Worm (Caenorhabditis elegans) whole organism, L1 larva: ENCODE measurements around the gene gldi-5.

Experiments
- F16B12.6 ChIP-seq: fragments of 150-350 bp; optimal IDR thresholded peaks from 2 replicates; lab custom pipeline; 2014; ENCODE audit warnings: missing biosample characterization, missing genetic modification characterization
- Y116A8C.19 ChIP-seq: sonication (generic microtip); optimal IDR thresholded peaks from 2 replicates; lab custom pipeline; 2016; ENCODE audit warnings: missing compliant biosample characterization, missing genetic modification characterization, borderline replicate concordance
- ama-1 ChIP-seq: fragments of 150-350 bp; optimal IDR thresholded peaks from 2 replicates; lab custom pipeline; 2014
- blmp-1 ChIP-seq: fragments of 150-350 bp; optimal IDR thresholded peaks from 2 replicates; lab custom pipeline; 2014; ENCODE audit warnings: missing biosample characterization, missing genetic modification characterization
- ceh-8 ChIP-seq: fragments of 200-800 bp; sonication (Bioruptor generic); optimal IDR thresholded peaks from 2 replicates; lab custom pipeline; 2018; ENCODE audit warnings: mild to moderate bottlenecking, missing genetic modification characterization, moderate library complexity, missing compliant biosample characterization
- dpl-1 ChIP-seq, 3 experiments: fragments of 150-350 bp in 2 of 3; sonication (generic microtip) in 1 of 3; optimal IDR thresholded peaks; 2 replicates each; lab custom pipeline; 2014 to 2017; ENCODE audit warnings: missing biosample characterization in 3 of 3, missing genetic modification characterization in 3 of 3, missing genetic modification reagents in 3 of 3
- dsc-1 ChIP-seq: sonication (generic microtip); optimal IDR thresholded peaks from 2 replicates; lab custom pipeline; 2016; ENCODE audit warnings: mild to moderate bottlenecking, missing genetic modification characterization, missing compliant biosample characterization
- efl-1 ChIP-seq, 4 experiments: fragments of 150-350 bp; optimal IDR thresholded peaks in 3 of 4; peaks in 1 of 4; 1 replicate in 1 of 4; 2 replicates in 3 of 4; lab custom pipeline; 2014; ENCODE audit warnings: missing biosample characterization in 2 of 4, missing genetic modification characterization in 2 of 4, missing genetic modification reagents in 2 of 4
- efl-3 ChIP-seq: fragments of 200-800 bp; sonication (Bioruptor generic); optimal IDR thresholded peaks from 2 replicates; lab custom pipeline; 2018; ENCODE audit warnings: mild to moderate bottlenecking, missing genetic modification characterization, missing compliant biosample characterization
- egl-13 ChIP-seq: sonication (generic microtip); optimal IDR thresholded peaks from 2 replicates; lab custom pipeline; 2016; ENCODE audit warnings: missing genotype, missing genetic modification reagents, missing genetic modification characterization, missing compliant biosample characterization
- elt-2 ChIP-seq: sonication (generic microtip); optimal IDR thresholded peaks from 2 replicates; lab custom pipeline; 2016; ENCODE audit warnings: missing genetic modification characterization, mild to moderate bottlenecking, inconsistent platforms, missing compliant biosample characterization, missing genetic modification reagents
- elt-3 ChIP-seq, 6 experiments: fragments of 150-350 bp in 1 of 6; sonication (generic microtip); optimal IDR thresholded peaks; 2 replicates each; lab custom pipeline; 2017 to 2018; ENCODE audit warnings: missing biosample characterization in 6 of 6, missing genetic modification characterization in 6 of 6, inconsistent platforms in 1 of 6
- ets-5 ChIP-seq: fragments of 200-800 bp; sonication (Bioruptor generic); IDR thresholded peaks from 2 replicates; pipeline ENCODE4 v1.3.6; 2022; ENCODE audit warnings: missing genetic modification characterization, missing compliant biosample characterization
- fkh-4 ChIP-seq: sonication (generic microtip); optimal IDR thresholded peaks from 2 replicates; lab custom pipeline; 2016; ENCODE audit warnings: missing compliant biosample characterization, missing genetic modification characterization, borderline replicate concordance
- fkh-8 ChIP-seq: sonication (generic microtip); optimal IDR thresholded peaks from 2 replicates; lab custom pipeline; 2016; ENCODE audit warnings: mild to moderate bottlenecking, missing genetic modification characterization, missing compliant biosample characterization
- fos-1 ChIP-seq: fragments of 150-350 bp; optimal IDR thresholded peaks from 2 replicates; lab custom pipeline; 2014; ENCODE audit warnings: missing biosample characterization, missing genetic modification characterization
- hlh-17 ChIP-seq: fragments of 200-800 bp; sonication (Bioruptor generic); optimal IDR thresholded peaks from 2 replicates; lab custom pipeline; 2018; ENCODE audit warnings: missing genetic modification characterization, mild to moderate bottlenecking, missing compliant biosample characterization, moderate library complexity, borderline replicate concordance
- hlh-4 ChIP-seq: sonication (generic microtip); optimal IDR thresholded peaks from 2 replicates; lab custom pipeline; 2016; ENCODE audit warnings: mild to moderate bottlenecking, missing genetic modification characterization, missing compliant biosample characterization
- irx-1 ChIP-seq: sonication (generic microtip); optimal IDR thresholded peaks from 2 replicates; lab custom pipeline; 2016; ENCODE audit warnings: missing genetic modification characterization, missing compliant biosample characterization
- isw-1 ChIP-seq: fragments of 200-800 bp; sonication (Bioruptor generic); IDR thresholded peaks from 2 replicates; pipeline ENCODE4 v1.3.6; 2022; ENCODE audit warnings: missing genetic modification characterization, missing compliant biosample characterization
- lin-35 ChIP-seq, 2 experiments: fragments of 150-350 bp; optimal IDR thresholded peaks; 2 replicates each; lab custom pipeline; 2014; ENCODE audit warnings: missing biosample characterization in 2 of 2, missing genetic modification characterization in 2 of 2, missing genetic modification reagents in 2 of 2
- lir-3 ChIP-seq: sonication (generic microtip); optimal IDR thresholded peaks from 2 replicates; lab custom pipeline; 2016; ENCODE audit warnings: mild to moderate bottlenecking, missing genetic modification characterization, moderate library complexity, missing compliant biosample characterization; ENCODE audit not compliant: poor library complexity
- mef-2 ChIP-seq: fragments of 150-350 bp; optimal IDR thresholded peaks from 2 replicates; lab custom pipeline; 2014; ENCODE audit warnings: missing biosample characterization, missing genetic modification characterization
- nhr-12 ChIP-seq: sonication (generic microtip); optimal IDR thresholded peaks from 2 replicates; lab custom pipeline; 2017; ENCODE audit warnings: missing biosample characterization, missing genetic modification characterization
- nhr-28 ChIP-seq: fragments of 150-350 bp; optimal IDR thresholded peaks from 2 replicates; lab custom pipeline; 2014; ENCODE audit warnings: missing biosample characterization, missing genetic modification characterization
- nhr-84 ChIP-seq: sonication (generic microtip); optimal IDR thresholded peaks from 2 replicates; lab custom pipeline; 2017; ENCODE audit warnings: missing biosample characterization, missing genetic modification characterization
- nhr-85 ChIP-seq: sonication (generic microtip); peaks from one replicate; lab custom pipeline; 2016; ENCODE audit warnings: missing genetic modification characterization, inconsistent platforms, missing compliant biosample characterization
- pax-3 ChIP-seq: fragments of 200-800 bp; sonication (Bioruptor generic); optimal IDR thresholded peaks from 2 replicates; lab custom pipeline; 2018; ENCODE audit warnings: mild to moderate bottlenecking, missing genetic modification characterization, moderate library complexity, missing compliant biosample characterization
- rnt-1 ChIP-seq: sonication (generic microtip); optimal IDR thresholded peaks from 2 replicates; lab custom pipeline; 2016; ENCODE audit warnings: mild to moderate bottlenecking, missing genetic modification characterization, moderate library complexity, missing compliant biosample characterization
- snpc-4 ChIP-seq: fragments of 150-350 bp; optimal IDR thresholded peaks from 2 replicates; lab custom pipeline; 2014; ENCODE audit warnings: missing biosample characterization, missing genetic modification characterization
- sup-37 ChIP-seq: fragments of 200-800 bp; sonication (Bioruptor generic); optimal IDR thresholded peaks from 2 replicates; lab custom pipeline; 2018; ENCODE audit warnings: mild to moderate bottlenecking, missing genetic modification characterization, missing compliant biosample characterization
- unc-130 ChIP-seq: fragments of 150-350 bp; optimal IDR thresholded peaks from 2 replicates; lab custom pipeline; 2017; ENCODE audit warnings: missing biosample characterization, missing genetic modification characterization, inconsistent platforms
- xbp-1 ChIP-seq: sonication (generic microtip); optimal IDR thresholded peaks from 2 replicates; lab custom pipeline; 2016; ENCODE audit warnings: missing genetic modification characterization, missing compliant biosample characterization

gldi-5 gene

DNA sequence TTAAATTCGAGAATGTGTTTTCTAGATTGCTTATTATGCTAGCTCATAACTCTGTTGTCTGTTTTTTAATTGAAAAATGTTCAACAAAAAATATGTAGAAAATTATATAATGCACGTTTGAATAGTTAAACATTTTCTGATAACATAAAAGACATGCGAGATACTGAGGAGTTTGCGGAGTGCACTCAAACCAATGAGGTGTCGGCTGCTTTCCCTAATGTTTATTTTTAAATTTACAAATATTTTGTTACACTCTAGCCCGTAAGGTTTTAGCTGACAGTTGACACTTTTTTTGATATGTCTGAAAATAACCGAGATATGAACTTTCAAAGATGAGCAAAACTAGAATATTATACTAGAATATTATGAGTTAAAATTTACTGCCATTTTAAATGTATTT lies 38.3 kb upstream of the gldi-5 start:
- TF ChIP-seq snpc-4 (tag; lab: Kevin White, UChicago) (peak; percentile 0), ets-5 (no peak)

DNA sequence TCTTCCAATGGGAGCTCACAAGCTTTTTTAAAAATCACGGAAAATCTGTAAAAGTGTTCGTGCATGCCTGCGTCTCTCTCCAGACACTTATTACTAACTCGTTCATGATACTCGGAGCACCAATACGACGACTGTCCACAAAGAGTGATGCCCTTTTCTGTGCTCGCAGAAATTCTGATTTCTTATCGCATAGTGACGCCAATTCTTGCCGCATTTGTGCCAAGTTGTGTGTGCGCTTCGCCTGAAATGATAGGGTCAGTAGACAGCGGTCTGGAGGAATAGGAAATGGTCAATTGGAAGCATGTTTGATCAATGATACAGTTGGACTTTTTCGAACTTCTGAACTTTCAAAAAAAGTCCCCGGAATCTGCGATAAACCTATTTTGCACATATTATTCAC lies 37.7 kb upstream of the gldi-5 start:
- TF ChIP-seq snpc-4 (tag; lab: Kevin White, UChicago): no peak
- peak; percentile 24 for TF ChIP-seq elt-2 (tag; lab: Kevin White, UChicago)
- TF ChIP-seq rnt-1 (tag; lab: Kevin White, UChicago): no peak
- no peak for TF ChIP-seq efl-1 (optimal IDR thresholded peaks at IDR 0.05; lab: Kevin White, UChicago)
- peak in 1 of 2 experiments; percentile 67 for TF ChIP-seq efl-1 (GFP tag; optimal IDR thresholded peaks at IDR 0.05 in 1 of 2; lab: Kevin White, UChicago)
- no peak for TF ChIP-seq hlh-17 (GFP tag; lab: Kevin White, UChicago)
- no peak for TF ChIP-seq nhr-84 (tag; lab: Kevin White, UChicago)
- no peak for TF ChIP-seq irx-1 (tag; lab: Kevin White, UChicago)
- peak in 1 of 2 experiments; percentile 27 for TF ChIP-seq lin-35 (GFP tag; optimal IDR thresholded peaks at IDR 0.05; lab: Kevin White, UChicago)
- TF ChIP-seq egl-13 (tag; lab: Kevin White, UChicago): no peak
- TF ChIP-seq nhr-28: no peak
- TF ChIP-seq, all 84 proteins: peak for 3

ce11 chrIII:3759312-3759711 lies 33.0 kb upstream of the gldi-5 start, which contains the start of gene arcp-1:
Gene arcp-1, minus strand, starts transcription at chrIII:3759412.
- TF ChIP-seq dsc-1 (tag; lab: Kevin White, UChicago) (peak; percentile 72), elt-3 (tag; optimal IDR thresholded peaks at IDR 0.05; lab: Kevin White, UChicago) (no peak), hlh-4 (tag; lab: Kevin White, UChicago) (no peak), Y116A8C.19 (tag; lab: Kevin White, UChicago) (no peak), pax-3 (peak; percentile 12), fkh-8 (peak; percentile 21)
- TF ChIP-seq, all 84 proteins: peak for 3

DNA sequence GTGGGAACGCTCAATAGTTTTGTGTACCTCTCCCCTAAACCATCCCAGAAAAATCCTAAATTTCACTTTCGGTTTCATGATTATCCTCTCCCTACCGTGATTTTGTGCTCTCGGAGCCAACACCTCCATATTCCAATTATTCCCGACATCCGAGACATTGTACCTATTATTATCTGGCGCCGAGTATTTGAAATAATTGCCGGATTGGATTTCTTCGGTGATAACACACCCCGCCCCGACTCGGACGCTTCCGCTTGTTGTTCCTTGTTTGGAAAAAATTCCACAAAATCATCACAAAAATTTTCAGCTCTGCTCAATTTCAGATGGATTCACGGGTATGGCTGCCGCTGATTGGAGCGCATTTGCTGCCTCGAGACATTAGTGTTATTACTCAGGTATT lies 18.8 kb upstream of the gldi-5 start, which contains the start of gene lin-48:
lin-48 (plus strand) TSS at position 301 of the 400 bp plus-strand sequence.
- TF ChIP-seq F16B12.6 (tag; lab: Kevin White, UChicago) (no peak), Y116A8C.19 (tag; lab: Kevin White, UChicago) (no peak), mef-2 (tag; lab: Kevin White, UChicago) (no peak), efl-3 (GFP tag; lab: Kevin White, UChicago) (no peak), ceh-8 (GFP tag; lab: Kevin White, UChicago) (no peak), isw-1 (no peak)

DNA sequence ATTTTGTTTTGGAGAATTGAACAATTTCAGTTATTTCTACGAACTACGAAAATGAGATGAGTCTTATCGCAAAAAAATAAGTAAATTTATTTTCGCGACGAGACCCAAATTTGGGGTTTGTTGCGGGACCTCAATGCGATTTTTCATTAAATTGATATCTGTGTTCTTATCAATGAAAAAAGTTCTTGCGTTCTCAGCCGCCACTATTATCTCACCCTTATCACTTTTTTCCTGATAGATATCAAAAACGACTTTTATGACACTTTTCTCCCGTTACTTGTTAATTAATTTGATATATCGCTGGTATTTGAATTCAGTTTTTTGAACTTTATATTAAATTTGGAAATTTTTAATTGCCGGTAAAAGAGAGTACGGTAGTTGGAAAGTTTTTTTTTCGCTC lies 17.1 kb upstream of the gldi-5 start:
- TF ChIP-seq lir-3 (no peak), dpl-1 (GFP tag; optimal IDR thresholded peaks at IDR 0.05; lab: Kevin White, UChicago) (no peak), irx-1 (tag; lab: Kevin White, UChicago) (no peak), nhr-85 (tag; lab: Kevin White, UChicago) (no peak), blmp-1 (tag; lab: Kevin White, UChicago) (no peak), sup-37 (GFP tag; lab: Kevin White, UChicago) (no peak), ama-1 (no peak), nhr-12 (tag; lab: Kevin White, UChicago) (no peak), unc-130 (tag; lab: Kevin White, UChicago) (no peak)

DNA sequence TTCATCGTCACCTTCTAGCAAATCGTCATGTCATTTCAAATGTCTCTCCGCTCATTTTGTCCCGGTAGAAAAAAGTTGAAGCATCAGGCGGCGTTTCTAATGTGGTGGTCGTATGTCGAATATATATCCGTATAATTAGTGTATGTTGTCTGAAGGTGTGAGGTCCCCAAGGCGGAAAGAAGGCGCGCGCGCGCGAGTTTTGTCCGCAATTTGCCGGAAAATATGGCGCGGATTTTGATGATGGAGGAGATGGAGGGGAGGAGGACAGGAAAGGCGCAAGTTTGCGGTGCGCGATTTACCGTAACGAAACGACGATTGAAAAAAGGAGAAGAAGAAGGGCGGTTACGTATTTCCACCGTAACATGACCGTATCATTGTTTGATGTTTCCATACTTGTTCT lies 15.8 kb upstream of the gldi-5 start:
- TF ChIP-seq fos-1: no peak
- no peak for TF ChIP-seq ets-5
- TF ChIP-seq xbp-1: no peak
- TF ChIP-seq fkh-4 (tag; lab: Kevin White, UChicago): no peak
